Worm (Caenorhabditis elegans) whole organism, mixed stage, embryonic: ENCODE data around the gene smg-3.

ENCODE experiments used
- lsy-2 ChIP-seq: fragments of 150-350 bp; optimal IDR thresholded peaks from 2 replicates; lab custom pipeline; 2014; ENCODE audit warnings: missing biosample characterization, missing genetic modification characterization
- mab-5 ChIP-seq: fragments of 150-350 bp; optimal IDR thresholded peaks from 2 replicates; lab custom pipeline; 2014; ENCODE audit warnings: missing biosample characterization, missing genetic modification characterization
- nhr-237 ChIP-seq: fragments of 150-350 bp; optimal IDR thresholded peaks from 2 replicates; lab custom pipeline; 2014; ENCODE audit warnings: missing biosample characterization, missing genetic modification characterization
- nhr-28 ChIP-seq: fragments of 150-350 bp; optimal IDR thresholded peaks from 2 replicates; lab custom pipeline; 2014; ENCODE audit warnings: missing biosample characterization, missing genetic modification characterization
- pha-4 ChIP-seq: fragments of 150-350 bp; optimal IDR thresholded peaks from 2 replicates; lab custom pipeline; 2018; ENCODE audit warnings: missing biosample characterization, missing genetic modification reagents, missing genetic modification characterization
- sem-2 ChIP-seq: fragments of 200-800 bp; sonication (Bioruptor generic); optimal IDR thresholded peaks from 2 replicates; lab custom pipeline; 2018; ENCODE audit warnings: mild to moderate bottlenecking, missing genetic modification characterization, missing compliant biosample characterization
- snpc-4 ChIP-seq: fragments of 150-350 bp; optimal IDR thresholded peaks from 2 replicates; lab custom pipeline; 2014; ENCODE audit warnings: missing biosample characterization, missing genetic modification characterization

- TF ChIP-seq snpc-4 (tag; lab: Kevin White, UChicago) = no peak
- no peak for TF ChIP-seq pha-4 (tag; lab: Kevin White, UChicago)
- no peak for TF ChIP-seq nhr-237 (tag; lab: Kevin White, UChicago)
- TF ChIP-seq sem-2 (GFP tag; lab: Kevin White, UChicago) = no peak
- TF ChIP-seq nhr-28 (tag; lab: Kevin White, UChicago) = no peak
- TF ChIP-seq mab-5 (tag; lab: Kevin White, UChicago) = no peak
- TF ChIP-seq lsy-2 = no peak
Measured at ce11 chrIV:6329339-6329738, 43.6 kb downstream of the smg-3 start, which contains the start of gene seu-1.
